Worm (Caenorhabditis elegans) whole organism, young adult: Measurements from ENCODE around the gene F59F5.3.

Source experiments
- F22D6.2 ChIP-seq: sonication (generic microtip); optimal IDR thresholded peaks from 2 replicates; lab custom pipeline; 2016; ENCODE audit warnings: mild to moderate bottlenecking, missing genetic modification characterization, missing compliant biosample characterization
- F49E8.2 ChIP-seq: sonication (generic microtip); optimal IDR thresholded peaks from 3 replicates; lab custom pipeline; 2017; ENCODE audit warnings: missing genetic modification characterization, mild to moderate bottlenecking, missing compliant biosample characterization, antibody characterized with exemption, moderate library complexity; ENCODE audit not compliant: insufficient read depth
- T07F8.4 ChIP-seq: sonication (generic microtip); optimal IDR thresholded peaks from 2 replicates; lab custom pipeline; 2016; ENCODE audit warnings: mild to moderate bottlenecking, missing genetic modification characterization, moderate library complexity, missing compliant biosample characterization
- Y53F4B.3 ChIP-seq: fragments of 200-800 bp; sonication (Bioruptor generic); IDR thresholded peaks from 2 replicates; pipeline ENCODE4 v1.3.6; 2022; ENCODE audit warnings: missing genetic modification reagents, missing genetic modification characterization, missing compliant biosample characterization
- aptf-2 ChIP-seq: fragments of 200-800 bp; sonication (Bioruptor generic); conservative IDR thresholded peaks from 2 replicates; pipeline ENCODE4 v1.3.6; 2022; ENCODE audit warnings: missing genetic modification reagents, missing genetic modification characterization, missing compliant biosample characterization
- attf-5 ChIP-seq: fragments of 200-800 bp; sonication (Bioruptor generic); optimal IDR thresholded peaks from 2 replicates; lab custom pipeline; 2018; ENCODE audit warnings: mild to moderate bottlenecking, missing genetic modification characterization, missing compliant biosample characterization
- bed-1 ChIP-seq: fragments of 200-800 bp; sonication (Bioruptor generic); IDR thresholded peaks from 2 replicates; pipeline ENCODE4 v1.3.6; 2022; ENCODE audit warnings: missing genetic modification reagents, missing genetic modification characterization, missing compliant biosample characterization
- cebp-1 ChIP-seq, 2 experiments: fragments of 200-800 bp in 1 of 2; sonication (Bioruptor generic) in 1 of 2; sonication (generic microtip) in 1 of 2; IDR thresholded peaks in 1 of 2; optimal IDR thresholded peaks in 1 of 2; 2 replicates each; pipeline versions ENCODE4 v1.3.6 to Lab custom; 2017 to 2022; ENCODE audit warnings: missing compliant biosample characterization in 2 of 2, missing genetic modification characterization in 2 of 2, mild to moderate bottlenecking in 1 of 2, missing genetic modification reagents in 1 of 2, moderate library complexity in 1 of 2
- ceh-79 ChIP-seq: sonication (generic microtip); optimal IDR thresholded peaks from 2 replicates; lab custom pipeline; 2017; ENCODE audit warnings: mild to moderate bottlenecking, missing genetic modification characterization, missing compliant biosample characterization
- ets-4 ChIP-seq: fragments of 200-800 bp; sonication (Bioruptor generic); optimal IDR thresholded peaks from 2 replicates; lab custom pipeline; 2018; ENCODE audit warnings: mild to moderate bottlenecking, missing genetic modification characterization, missing compliant biosample characterization
- hmg-1.2 ChIP-seq: fragments of 200-800 bp; sonication (Bioruptor generic); IDR thresholded peaks from 2 replicates; pipeline ENCODE4 v1.3.6; 2022; ENCODE audit warnings: missing genetic modification reagents, missing genetic modification characterization, missing compliant biosample characterization
- lin-54 ChIP-seq: fragments of 200-800 bp; sonication (Bioruptor generic); optimal IDR thresholded peaks from 2 replicates; lab custom pipeline; 2018; ENCODE audit warnings: mild to moderate bottlenecking, missing genetic modification characterization, missing compliant biosample characterization
- lsl-1 ChIP-seq: fragments of 200-800 bp; sonication (Bioruptor generic); optimal IDR thresholded peaks from 2 replicates; lab custom pipeline; 2018; ENCODE audit warnings: mild to moderate bottlenecking, missing genetic modification characterization, moderate library complexity, missing compliant biosample characterization
- mcd-1 ChIP-seq: fragments of 200-800 bp; sonication (Bioruptor generic); IDR thresholded peaks from 2 replicates; pipeline ENCODE4 v1.3.6; 2022; ENCODE audit warnings: missing genetic modification reagents, missing genetic modification characterization, missing compliant biosample characterization
- mxl-1 ChIP-seq: sonication (generic microtip); optimal IDR thresholded peaks from 2 replicates; lab custom pipeline; 2016; ENCODE audit warnings: missing genetic modification characterization, missing compliant biosample characterization
- nfya-2 ChIP-seq: fragments of 200-800 bp; sonication (Bioruptor generic); IDR thresholded peaks from 2 replicates; pipeline ENCODE4 v1.3.6; 2022; ENCODE audit warnings: missing genetic modification reagents, missing genetic modification characterization, missing compliant biosample characterization
- rcor-1 ChIP-seq: fragments of 200-800 bp; sonication (Bioruptor generic); IDR thresholded peaks from 2 replicates; pipeline ENCODE4 v1.3.6; 2022; ENCODE audit warnings: missing genetic modification reagents, missing genetic modification characterization, missing compliant biosample characterization
- repo-1 ChIP-seq: sonication (generic microtip); optimal IDR thresholded peaks from 2 replicates; lab custom pipeline; 2017; ENCODE audit warnings: mild to moderate bottlenecking, missing genetic modification characterization, missing compliant biosample characterization
- snpc-4 ChIP-seq, 5 experiments: fragments of 150-350 bp in 1 of 5; sonication (generic microtip) in 4 of 5; optimal IDR thresholded peaks; 2 replicates each; lab custom pipeline; 2014 to 2018; ENCODE audit warnings: missing genetic modification characterization in 5 of 5, missing biosample characterization in 3 of 5, antibody characterized with exemption in 2 of 5, mild to moderate bottlenecking in 2 of 5, missing compliant biosample characterization in 2 of 5, missing genotype in 2 of 5, moderate library complexity in 2 of 5, missing genetic modification reagents in 1 of 5

The F59F5.3 gene

DNA sequence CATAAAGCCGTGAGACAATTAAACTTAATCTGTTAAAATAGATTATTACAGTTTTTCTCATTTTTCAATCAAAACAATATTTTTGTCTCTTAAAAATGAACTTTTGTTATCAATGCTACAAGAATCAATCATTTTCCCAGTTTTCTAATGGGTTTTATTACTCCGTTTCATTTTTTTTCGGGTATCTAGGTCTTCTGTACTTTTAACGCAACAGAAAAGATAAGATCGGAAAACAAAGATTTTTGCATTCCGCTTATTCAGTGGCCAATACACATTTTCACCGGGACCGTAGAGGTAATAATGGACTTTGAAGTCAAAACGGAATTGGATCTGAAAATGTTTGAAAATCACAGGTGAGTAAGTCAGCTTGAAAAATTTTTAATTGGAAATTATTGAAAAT lies 53.5 kb downstream of the F59F5.3 start, which contains the start of gene C33D3.4:
C33D3.4 (plus strand) TSS at position 301 of the 400 bp plus-strand sequence.
- TF ChIP-seq bed-1 (GFP tag; lab: Robert Waterston, UW) (no peak), snpc-4 (GFP tag; optimal IDR thresholded peaks at IDR 0.05; lab: Kevin White, UChicago) (no peak), snpc-4 (tag; optimal IDR thresholded peaks at IDR 0.05; lab: Kevin White, UChicago) (no peak), lin-54 (GFP tag; lab: Kevin White, UChicago) (no peak), mxl-1 (tag; lab: Kevin White, UChicago) (no peak), ets-4 (GFP tag; lab: Kevin White, UChicago) (no peak), attf-5 (GFP tag; lab: Kevin White, UChicago) (no peak), repo-1 (tag; lab: Kevin White, UChicago) (no peak), ceh-79 (tag; lab: Kevin White, UChicago) (no peak), T07F8.4 (tag; lab: Kevin White, UChicago) (no peak), aptf-2 (GFP tag; lab: Robert Waterston, UW) (no peak), F49E8.2 (tag; lab: Kevin White, UChicago) (no peak), mcd-1 (GFP tag; lab: Robert Waterston, UW) (no peak), cebp-1 (GFP tag; IDR thresholded peaks at IDR 0.05; lab: Robert Waterston, UW) (no peak), cebp-1 (tag; optimal IDR thresholded peaks at IDR 0.05; lab: Kevin White, UChicago) (no peak), Y53F4B.3 (no peak), nfya-2 (no peak), F22D6.2 (tag; lab: Kevin White, UChicago) (no peak), lsl-1 (GFP tag; lab: Kevin White, UChicago) (no peak), rcor-1 (GFP tag; lab: Robert Waterston, UW) (no peak), hmg-1.2 (GFP tag; lab: Robert Waterston, UW) (no peak)
